Fruit fly (Drosophila melanogaster): ENCODE results near the gene CG33285.

The CG33285 gene

DNA sequence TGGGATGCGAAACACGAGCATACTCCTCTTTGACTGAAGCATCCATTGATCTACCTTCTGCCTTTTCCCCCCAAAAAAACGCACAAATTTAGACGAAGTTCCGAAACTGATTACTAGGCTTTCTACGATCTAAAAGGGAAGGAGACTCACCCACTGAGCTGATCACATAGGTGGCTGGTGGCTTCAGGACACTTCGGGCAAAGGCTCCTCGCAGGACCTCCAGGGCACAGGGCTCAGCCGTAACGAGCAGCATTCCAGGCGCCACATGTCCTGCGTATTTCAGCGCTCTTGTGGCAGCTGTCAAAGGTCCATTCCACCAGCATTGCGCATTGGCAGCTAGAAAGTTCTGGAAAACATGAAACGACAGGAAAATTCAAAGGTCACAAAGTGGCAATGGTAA lies at the start of gene CG33285:
Gene CG33285 (minus strand): TSS at position 101 of the 400 bp plus-strand sequence.
- TF ChIP-seq Dll (optimal IDR thresholded peaks at IDR 0.05) (no peak), EcR (GFP tag; optimal IDR thresholded peaks at IDR 0.05) (no peak), CG8478 (optimal IDR thresholded peaks at IDR 0.05) (no peak), usp (GFP tag; optimal IDR thresholded peaks at IDR 0.05) (no peak), psq (optimal IDR thresholded peaks at IDR 0.05) (no peak), pan (optimal IDR thresholded peaks at IDR 0.05) (no peak)

DNA sequence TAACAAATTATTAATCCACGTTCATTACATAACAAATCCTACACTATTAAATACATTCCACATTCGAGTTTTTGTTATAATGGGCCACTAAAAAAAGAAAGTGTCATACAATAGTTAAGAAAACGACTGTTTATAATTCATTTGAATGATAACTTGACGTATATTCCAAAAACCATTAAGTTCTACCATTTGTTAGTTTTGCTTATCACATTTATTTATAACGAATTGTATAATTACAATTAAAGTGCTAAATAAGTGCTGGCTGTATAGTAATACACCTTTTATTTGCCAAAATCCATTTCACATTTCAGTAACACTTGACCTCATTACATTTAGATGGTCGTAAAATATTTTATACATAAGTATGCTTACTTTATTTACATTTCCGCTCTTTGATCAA lies 47.5 kb upstream of the CG33285 start, which contains the start of gene CG10565:
Gene CG10565 (minus strand): TSS at position 101 of the 400 bp plus-strand sequence.
- TF ChIP-seq Dll (optimal IDR thresholded peaks at IDR 0.05): no peak
- no peak for TF ChIP-seq psq (optimal IDR thresholded peaks at IDR 0.05)
- TF ChIP-seq pan (optimal IDR thresholded peaks at IDR 0.05): no peak
- TF ChIP-seq EcR (GFP tag; optimal IDR thresholded peaks at IDR 0.05): no peak
- no peak for TF ChIP-seq usp (GFP tag; optimal IDR thresholded peaks at IDR 0.05)
- TF ChIP-seq CG8478 (optimal IDR thresholded peaks at IDR 0.05): no peak

DNA sequence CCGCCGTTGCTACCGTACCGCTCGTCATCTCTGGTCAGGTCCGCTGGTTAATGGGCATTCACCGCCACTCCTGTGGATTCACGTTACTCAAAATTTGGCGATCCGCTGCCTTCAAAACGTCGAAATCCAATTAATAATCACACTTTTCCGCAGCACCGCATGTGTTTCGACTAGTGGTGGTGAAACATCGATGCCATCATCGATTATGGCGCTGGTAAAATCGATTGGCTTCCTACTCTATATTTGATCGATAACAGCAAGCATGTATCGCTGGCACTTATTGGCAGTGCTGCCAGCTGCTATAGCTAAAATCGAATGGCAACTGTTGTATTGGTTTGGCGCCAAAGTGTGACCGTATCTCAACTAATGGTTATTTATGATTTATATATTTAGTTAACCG lies 47.1 kb upstream of the CG33285 start:
- no peak for TF ChIP-seq CG8478 (optimal IDR thresholded peaks at IDR 0.05)
- TF ChIP-seq EcR (GFP tag; optimal IDR thresholded peaks at IDR 0.05): no peak
- TF ChIP-seq Dll (optimal IDR thresholded peaks at IDR 0.05): no peak
- no peak for TF ChIP-seq pan (optimal IDR thresholded peaks at IDR 0.05)
- no peak for TF ChIP-seq psq (optimal IDR thresholded peaks at IDR 0.05)
- TF ChIP-seq usp (GFP tag; optimal IDR thresholded peaks at IDR 0.05): no peak

DNA sequence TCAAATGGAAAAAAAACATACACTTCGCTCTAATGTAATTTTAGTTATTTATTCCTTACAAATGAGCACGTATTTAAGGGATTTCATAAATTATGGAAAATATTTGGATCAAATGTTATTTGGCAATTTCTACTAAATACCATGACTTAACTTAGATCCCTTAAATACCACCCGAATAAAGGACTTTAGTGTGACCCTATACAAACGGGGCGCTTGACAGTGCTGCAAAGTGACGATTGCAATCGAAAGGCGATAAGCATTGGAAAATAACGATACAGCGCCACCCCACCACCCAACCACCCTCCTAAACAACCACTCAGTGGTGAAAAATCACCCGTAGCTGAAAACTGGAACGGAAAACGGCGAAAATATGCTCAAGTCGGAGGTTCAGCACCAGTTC lies 42.6 kb upstream of the CG33285 start, which contains the start of gene ICA69:
Gene ICA69 (plus strand): TSS at position 20 of the 400 bp plus-strand sequence.
- TF ChIP-seq psq (optimal IDR thresholded peaks at IDR 0.05): no peak
- TF ChIP-seq CG8478 (optimal IDR thresholded peaks at IDR 0.05): no peak
- no peak for TF ChIP-seq EcR (GFP tag; optimal IDR thresholded peaks at IDR 0.05)
- TF ChIP-seq Dll (optimal IDR thresholded peaks at IDR 0.05): no peak
- TF ChIP-seq pan (optimal IDR thresholded peaks at IDR 0.05): no peak
- TF ChIP-seq usp (GFP tag; optimal IDR thresholded peaks at IDR 0.05): no peak

DNA sequence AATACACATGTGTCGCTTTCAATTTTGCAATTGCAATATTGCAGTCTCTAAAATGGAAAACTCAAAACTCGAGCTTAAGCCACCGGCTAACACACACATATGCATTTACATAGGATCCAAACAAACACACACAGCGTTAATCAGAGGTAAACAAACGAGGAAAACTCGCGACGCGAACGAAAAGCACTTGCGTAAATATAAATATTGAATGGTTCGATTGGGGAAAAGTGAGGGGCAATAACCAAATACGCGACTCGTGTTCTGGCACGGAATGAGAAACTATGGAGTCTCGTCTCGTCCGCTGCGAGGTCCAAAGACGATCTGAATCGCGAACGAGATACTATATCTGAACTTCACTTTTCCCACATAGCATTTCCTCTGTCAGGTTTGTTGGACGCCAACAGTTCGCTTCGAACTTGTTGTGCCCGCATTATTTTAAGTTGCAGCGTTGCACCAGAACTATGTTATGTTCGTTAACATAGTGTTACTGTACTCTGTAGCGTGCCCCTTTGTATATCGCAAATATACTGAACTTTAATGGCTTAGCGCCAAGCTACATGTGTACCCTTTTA lies 42.1 kb upstream of the CG33285 start, which contains the start of gene ko:
Gene ko (minus strand): TSS at position 321 of the 572 bp plus-strand sequence.
- TF ChIP-seq CG8478 (optimal IDR thresholded peaks at IDR 0.05) (no peak), psq (optimal IDR thresholded peaks at IDR 0.05) (no peak), pan (optimal IDR thresholded peaks at IDR 0.05) (no peak), Dll (optimal IDR thresholded peaks at IDR 0.05) (no peak), usp (GFP tag; optimal IDR thresholded peaks at IDR 0.05) (no peak), EcR (GFP tag; optimal IDR thresholded peaks at IDR 0.05) (no peak)

DNA sequence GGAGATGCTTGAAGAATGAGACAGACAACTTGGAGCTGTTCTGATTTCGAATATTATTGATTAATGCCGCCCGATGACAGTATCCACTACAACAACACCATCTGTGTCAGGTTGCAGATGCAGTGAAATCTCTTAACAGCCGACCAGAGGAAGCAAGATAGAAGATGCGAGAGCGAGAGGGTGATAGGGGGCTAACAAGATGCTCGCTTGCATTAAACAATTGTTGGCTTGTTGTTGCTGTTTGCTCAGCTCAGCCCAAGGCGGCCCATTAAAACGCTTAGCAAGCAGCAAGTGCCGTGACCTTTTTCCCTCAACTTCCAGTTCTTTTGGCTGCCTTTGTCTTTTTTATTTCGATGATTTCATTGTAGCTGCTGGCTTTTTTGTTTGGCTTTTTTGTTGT lies 40.9 kb upstream of the CG33285 start:
- TF ChIP-seq usp (GFP tag; optimal IDR thresholded peaks at IDR 0.05): no peak
- no peak for TF ChIP-seq pan (optimal IDR thresholded peaks at IDR 0.05)
- TF ChIP-seq psq (optimal IDR thresholded peaks at IDR 0.05): no peak
- no peak for TF ChIP-seq EcR (GFP tag; optimal IDR thresholded peaks at IDR 0.05)
- no peak for TF ChIP-seq Dll (optimal IDR thresholded peaks at IDR 0.05)
- TF ChIP-seq CG8478 (optimal IDR thresholded peaks at IDR 0.05): no peak

DNA sequence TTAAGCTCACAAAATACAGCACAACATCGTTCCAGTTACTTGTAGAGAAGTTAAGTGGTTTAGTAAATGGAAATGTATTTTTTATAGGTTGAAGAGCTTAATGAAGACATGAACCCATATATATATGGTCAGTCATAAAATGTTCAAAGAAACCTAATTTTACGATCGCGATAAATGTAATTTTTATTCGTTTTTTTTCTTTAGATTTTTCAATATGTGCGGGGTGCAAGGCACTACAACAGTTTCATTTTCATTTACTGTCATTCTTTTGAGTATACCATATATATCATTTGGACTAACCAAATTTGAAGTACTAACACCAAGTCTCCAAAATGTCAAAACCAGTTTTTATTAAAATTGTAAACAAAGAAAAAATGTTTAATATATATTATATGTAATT lies 34.7 kb upstream of the CG33285 start, which contains the start of gene CG33284:
Gene CG33284 (plus strand): TSS at position 301 of the 400 bp plus-strand sequence.
- TF ChIP-seq usp (GFP tag; optimal IDR thresholded peaks at IDR 0.05) (no peak), CG8478 (optimal IDR thresholded peaks at IDR 0.05) (no peak), psq (optimal IDR thresholded peaks at IDR 0.05) (no peak), EcR (GFP tag; optimal IDR thresholded peaks at IDR 0.05) (no peak), pan (optimal IDR thresholded peaks at IDR 0.05) (no peak), Dll (optimal IDR thresholded peaks at IDR 0.05) (no peak)

DNA sequence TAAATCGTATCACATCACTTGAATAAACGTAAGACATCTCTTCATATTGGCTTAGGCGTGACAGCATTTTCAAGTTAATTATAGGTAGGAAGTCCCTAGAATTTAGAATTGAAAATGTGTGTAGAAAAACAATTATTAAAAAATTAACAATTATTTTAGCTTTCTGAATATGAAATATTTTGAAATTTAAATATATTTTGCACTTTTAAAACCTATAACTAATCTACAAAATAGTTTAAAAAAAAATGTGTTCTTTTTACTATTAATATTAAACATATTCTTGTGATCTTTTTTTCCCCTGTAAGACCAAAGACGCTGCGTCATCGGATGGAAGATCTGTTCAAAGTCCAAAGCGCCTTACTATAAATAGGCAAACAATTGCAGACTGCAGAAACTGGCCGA lies 33.7 kb upstream of the CG33285 start:
- TF ChIP-seq Dll (optimal IDR thresholded peaks at IDR 0.05) (no peak), usp (GFP tag; optimal IDR thresholded peaks at IDR 0.05) (no peak), EcR (GFP tag; optimal IDR thresholded peaks at IDR 0.05) (no peak), CG8478 (optimal IDR thresholded peaks at IDR 0.05) (no peak), pan (optimal IDR thresholded peaks at IDR 0.05) (no peak), psq (optimal IDR thresholded peaks at IDR 0.05) (no peak)

DNA sequence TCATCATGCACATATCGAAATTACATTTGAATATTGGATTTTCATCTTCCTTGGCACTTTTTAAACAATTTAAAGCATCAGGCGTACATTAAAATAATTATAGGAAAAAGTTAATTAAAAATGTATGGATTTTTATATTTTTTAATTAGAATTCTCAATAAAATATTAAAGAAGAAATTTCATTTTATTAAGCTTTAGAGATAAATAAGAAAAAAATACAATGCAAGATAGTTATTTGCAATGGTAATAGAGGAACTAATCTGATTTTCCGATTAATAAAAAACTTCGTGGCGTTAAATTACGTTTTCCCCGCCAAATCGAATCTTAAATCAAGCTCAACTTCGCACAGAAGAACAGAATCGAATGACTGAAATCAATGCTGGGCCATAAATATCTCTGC lies 32.6 kb upstream of the CG33285 start, which contains the start of gene CG43938:
Gene CG43938 (plus strand): TSS at position 301 of the 400 bp plus-strand sequence.
- TF ChIP-seq EcR (GFP tag; optimal IDR thresholded peaks at IDR 0.05) (no peak), pan (optimal IDR thresholded peaks at IDR 0.05) (no peak), Dll (optimal IDR thresholded peaks at IDR 0.05) (no peak), psq (optimal IDR thresholded peaks at IDR 0.05) (no peak), usp (GFP tag; optimal IDR thresholded peaks at IDR 0.05) (no peak), CG8478 (optimal IDR thresholded peaks at IDR 0.05) (no peak)

DNA sequence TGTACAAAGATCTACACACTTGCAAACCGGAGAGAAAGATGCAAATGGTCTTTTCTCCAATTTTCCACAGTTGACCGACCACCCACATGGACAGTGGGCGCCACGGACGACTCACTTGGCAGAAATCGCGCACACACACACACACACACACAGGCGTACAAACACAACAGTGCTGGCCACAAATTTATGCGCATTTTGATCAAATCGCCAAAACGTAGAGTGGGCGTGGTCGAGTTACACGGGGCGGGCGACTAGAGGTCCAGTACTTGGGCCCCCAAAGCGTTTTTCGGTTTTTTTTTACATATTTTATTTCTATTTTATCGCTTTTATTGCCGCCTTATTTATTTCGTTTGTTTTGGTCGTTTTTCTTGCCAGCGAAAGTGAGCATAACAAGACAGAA lies 29.8 kb upstream of the CG33285 start:
- no peak for TF ChIP-seq CG8478 (optimal IDR thresholded peaks at IDR 0.05)
- no peak for TF ChIP-seq Dll (optimal IDR thresholded peaks at IDR 0.05)
- no peak for TF ChIP-seq psq (optimal IDR thresholded peaks at IDR 0.05)
- no peak for TF ChIP-seq usp (GFP tag; optimal IDR thresholded peaks at IDR 0.05)
- TF ChIP-seq pan (optimal IDR thresholded peaks at IDR 0.05): no peak
- no peak for TF ChIP-seq EcR (GFP tag; optimal IDR thresholded peaks at IDR 0.05)

DNA sequence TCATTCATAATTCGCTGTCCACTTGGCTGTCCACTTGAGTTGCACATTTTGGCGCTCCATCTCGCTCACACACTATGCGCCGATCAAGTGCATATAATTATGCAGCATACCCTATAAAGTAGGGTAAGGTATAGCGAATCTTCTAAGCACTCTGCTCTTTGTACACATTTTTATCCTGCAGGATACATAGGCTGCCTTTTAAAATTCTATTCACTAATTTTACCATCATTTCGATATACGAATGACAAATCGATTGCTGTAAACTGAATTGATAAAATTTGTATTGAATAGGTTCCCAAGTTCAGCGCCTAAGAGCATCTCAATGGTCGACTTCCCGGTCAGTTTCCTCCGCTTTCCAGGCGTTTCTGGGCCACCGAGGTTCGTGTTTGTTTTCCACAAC lies 24.3 kb upstream of the CG33285 start:
- TF ChIP-seq pan (optimal IDR thresholded peaks at IDR 0.05): no peak
- TF ChIP-seq CG8478 (optimal IDR thresholded peaks at IDR 0.05): no peak
- TF ChIP-seq EcR (GFP tag; optimal IDR thresholded peaks at IDR 0.05): no peak
- no peak for TF ChIP-seq psq (optimal IDR thresholded peaks at IDR 0.05)
- no peak for TF ChIP-seq Dll (optimal IDR thresholded peaks at IDR 0.05)
- no peak for TF ChIP-seq usp (GFP tag; optimal IDR thresholded peaks at IDR 0.05)

DNA sequence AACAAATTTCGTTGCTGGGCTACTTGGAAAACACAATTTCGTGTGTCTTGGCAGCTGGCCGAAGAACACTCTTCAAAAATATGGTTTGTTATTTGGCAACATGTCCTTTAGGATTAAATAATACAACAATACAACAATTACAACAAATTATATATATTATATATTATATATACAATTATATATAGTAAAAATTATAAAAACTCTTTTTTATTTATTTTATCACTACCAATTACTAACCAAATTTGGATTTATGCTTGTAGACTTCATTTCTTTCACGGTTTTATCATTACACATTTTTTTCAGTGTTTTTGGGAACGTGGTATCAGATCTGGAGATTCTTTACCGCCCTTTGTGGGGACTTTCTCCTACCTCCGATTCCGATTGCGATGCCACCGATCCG lies 19.7 kb upstream of the CG33285 start:
- TF ChIP-seq pan (optimal IDR thresholded peaks at IDR 0.05) (no peak), usp (GFP tag; optimal IDR thresholded peaks at IDR 0.05) (no peak), CG8478 (optimal IDR thresholded peaks at IDR 0.05) (no peak), psq (optimal IDR thresholded peaks at IDR 0.05) (no peak), Dll (optimal IDR thresholded peaks at IDR 0.05) (no peak), EcR (GFP tag; optimal IDR thresholded peaks at IDR 0.05) (no peak)
